Worm (Caenorhabditis elegans) whole organism, L3 larva: ENCODE data around the gene acly-1.

Source experiments
- elt-3 ChIP-seq, 3 experiments: fragments of 150-350 bp in 1 of 3; sonication (generic microtip) in 2 of 3; optimal IDR thresholded peaks; 2 replicates in 2 of 3; 4 replicates in 1 of 3; lab custom pipeline; 2014 to 2017; ENCODE audit warnings: missing biosample characterization in 3 of 3, missing genetic modification characterization in 3 of 3
- lin-15B ChIP-seq: fragments of 150-350 bp; optimal IDR thresholded peaks from 2 replicates; lab custom pipeline; 2014; ENCODE audit warnings: missing biosample characterization, missing genetic modification characterization
- lin-39 ChIP-seq: fragments of 150-350 bp; optimal IDR thresholded peaks from 2 replicates; lab custom pipeline; 2018; ENCODE audit warnings: missing biosample characterization, missing genetic modification reagents, missing genetic modification characterization
- nfya-1 ChIP-seq: sonication (generic microtip); optimal IDR thresholded peaks from 2 replicates; lab custom pipeline; 2017; ENCODE audit warnings: missing genetic modification characterization, mild to moderate bottlenecking, missing compliant biosample characterization, antibody characterized with exemption, moderate library complexity; ENCODE audit not compliant: insufficient read depth
- nhr-11 ChIP-seq: fragments of 150-350 bp; optimal IDR thresholded peaks from 2 replicates; lab custom pipeline; 2014; ENCODE audit warnings: missing biosample characterization, missing genetic modification characterization
- nhr-12 ChIP-seq: fragments of 150-350 bp; optimal IDR thresholded peaks from 2 replicates; lab custom pipeline; 2014; ENCODE audit warnings: missing biosample characterization, missing genetic modification characterization
- nhr-237 ChIP-seq: fragments of 150-350 bp; optimal IDR thresholded peaks from 2 replicates; lab custom pipeline; 2014; ENCODE audit warnings: missing biosample characterization, missing genetic modification characterization
- nhr-28 ChIP-seq: fragments of 150-350 bp; optimal IDR thresholded peaks from 2 replicates; lab custom pipeline; 2014; ENCODE audit warnings: missing biosample characterization, missing genetic modification characterization
- nhr-76 ChIP-seq: fragments of 150-350 bp; sonication (generic microtip); optimal IDR thresholded peaks from 5 replicates; lab custom pipeline; 2014; ENCODE audit warnings: missing biosample characterization, missing genetic modification characterization
- pha-4 ChIP-seq: fragments of 150-350 bp; optimal IDR thresholded peaks from 2 replicates; lab custom pipeline; 2014; ENCODE audit warnings: missing biosample characterization, missing genetic modification reagents, missing genetic modification characterization
- pqm-1 ChIP-seq: fragments of 150-350 bp; optimal IDR thresholded peaks from 2 replicates; lab custom pipeline; 2017; ENCODE audit warnings: missing biosample characterization, missing genetic modification characterization, inconsistent platforms
- snpc-4 ChIP-seq: fragments of 150-350 bp; optimal IDR thresholded peaks from 2 replicates; lab custom pipeline; 2014; ENCODE audit warnings: missing biosample characterization, missing genetic modification characterization
- zag-1 ChIP-seq: fragments of 150-350 bp; optimal IDR thresholded peaks from 2 replicates; lab custom pipeline; 2014; ENCODE audit warnings: missing biosample characterization, missing genetic modification characterization

ce11 chrX:1491036-1491435 lies 11.7 kb downstream of the acly-1 start:
- TF ChIP-seq lin-15B (tag; lab: Kevin White, UChicago) = no peak
- TF ChIP-seq nhr-76 (tag; lab: Kevin White, UChicago) = no peak
- no peak for TF ChIP-seq lin-39 (tag; lab: Kevin White, UChicago)
- TF ChIP-seq elt-3 (tag; optimal IDR thresholded peaks at IDR 0.05; lab: Kevin White, UChicago) = no peak
- no peak for TF ChIP-seq pqm-1 (tag; lab: Kevin White, UChicago)
- no peak for TF ChIP-seq pha-4 (tag; lab: Kevin White, UChicago)
- no peak for TF ChIP-seq nhr-12 (tag; lab: Kevin White, UChicago)
- TF ChIP-seq nfya-1 (tag; lab: Kevin White, UChicago) = no peak
- no peak for TF ChIP-seq nhr-237
- TF ChIP-seq nhr-11 = no peak
- TF ChIP-seq zag-1 (tag; lab: Kevin White, UChicago) = no peak
- TF ChIP-seq nhr-28 (tag; lab: Kevin White, UChicago) = no peak
- TF ChIP-seq snpc-4 (tag; lab: Kevin White, UChicago) = no peak
